Worm (Caenorhabditis elegans) whole organism, L4 larva: ENCODE measurements around the gene klo-1.
A peak's percentile ranks its signal among the peaks of the same experiment; 100 is the strongest.

Experiments used
- D1046.2 ChIP-seq: fragments of 200-800 bp; sonication (Bioruptor generic); IDR thresholded peaks from 2 replicates; pipeline ENCODE4 v1.3.6; 2022; ENCODE audit warnings: missing genetic modification characterization, missing compliant biosample characterization
- T20F7.1 ChIP-seq: fragments of 200-800 bp; sonication (Bioruptor generic); optimal IDR thresholded peaks from 2 replicates; lab custom pipeline; 2018; ENCODE audit warnings: mild to moderate bottlenecking, missing genetic modification characterization, missing compliant biosample characterization
- ZK546.5 ChIP-seq, 2 experiments: sonication (generic microtip); optimal IDR thresholded peaks; 2 replicates each; lab custom pipeline; 2017; ENCODE audit warnings: missing biosample characterization in 2 of 2, missing genetic modification characterization in 2 of 2
- aha-1 ChIP-seq: fragments of 150-350 bp; peaks from one replicate; lab custom pipeline; 2014; ENCODE audit warnings: missing biosample characterization, missing genetic modification characterization
- ceh-44 ChIP-seq: fragments of 200-800 bp; sonication (Bioruptor generic); IDR thresholded peaks from 2 replicates; pipeline ENCODE4 v1.3.6; 2022; ENCODE audit warnings: missing genetic modification reagents, missing genetic modification characterization, missing compliant biosample characterization
- daf-12 ChIP-seq: fragments of 150-350 bp; optimal IDR thresholded peaks from 2 replicates; lab custom pipeline; 2014; ENCODE audit warnings: missing biosample characterization, missing genetic modification reagents, missing genetic modification characterization
- daf-16 ChIP-seq, 3 experiments: sonication (generic microtip); optimal IDR thresholded peaks; 2 replicates each; lab custom pipeline; 2016 to 2017; ENCODE audit warnings: missing genetic modification characterization in 3 of 3, missing genetic modification reagents in 3 of 3, mild to moderate bottlenecking in 2 of 3, missing compliant biosample characterization in 2 of 3, missing biosample characterization in 1 of 3, moderate library complexity in 1 of 3
- dmd-6 ChIP-seq: fragments of 200-800 bp; sonication (Bioruptor generic); IDR thresholded peaks from 2 replicates; pipeline ENCODE4 v1.3.6; 2022; ENCODE audit warnings: missing genetic modification reagents, missing genetic modification characterization, missing compliant biosample characterization
- dmd-8 ChIP-seq: fragments of 200-800 bp; sonication (Bioruptor generic); IDR thresholded peaks from 2 replicates; pipeline ENCODE4 v1.3.6; 2022; ENCODE audit warnings: missing genetic modification characterization, missing compliant biosample characterization
- dve-1 ChIP-seq: sonication (generic microtip); optimal IDR thresholded peaks from 2 replicates; lab custom pipeline; 2017; ENCODE audit warnings: antibody characterized with exemption, mild to moderate bottlenecking, missing genetic modification characterization, missing compliant biosample characterization; ENCODE audit not compliant: insufficient read depth
- egl-43 ChIP-seq: fragments of 200-800 bp; sonication (Bioruptor generic); IDR thresholded peaks from 2 replicates; pipeline ENCODE4 v1.3.6; 2022; ENCODE audit warnings: missing genetic modification reagents, missing genetic modification characterization, missing compliant biosample characterization
- fkh-10 ChIP-seq: fragments of 150-350 bp; optimal IDR thresholded peaks from 2 replicates; lab custom pipeline; 2014; ENCODE audit warnings: missing biosample characterization, missing genetic modification reagents, missing genetic modification characterization
- hlh-11 ChIP-seq: fragments of 200-800 bp; sonication (Bioruptor generic); optimal IDR thresholded peaks from 2 replicates; lab custom pipeline; 2018; ENCODE audit warnings: mild to moderate bottlenecking, missing genetic modification characterization, missing compliant biosample characterization
- lin-15B ChIP-seq: fragments of 150-350 bp; sonication (generic microtip); optimal IDR thresholded peaks from 3 replicates; lab custom pipeline; 2014; ENCODE audit warnings: missing biosample characterization, missing genetic modification characterization
- lin-38 ChIP-seq: fragments of 200-800 bp; sonication (Bioruptor generic); IDR thresholded peaks from 2 replicates; pipeline ENCODE4 v1.3.6; 2022; ENCODE audit warnings: missing genetic modification reagents, missing genetic modification characterization, missing compliant biosample characterization
- lsy-2 ChIP-seq, 2 experiments: fragments of 150-350 bp in 1 of 2; sonication (generic microtip) in 1 of 2; optimal IDR thresholded peaks; 2 replicates each; lab custom pipeline; 2014 to 2017; ENCODE audit warnings: missing biosample characterization in 2 of 2, missing genetic modification characterization in 2 of 2
- mdl-1 ChIP-seq, 2 experiments: fragments of 150-350 bp in 1 of 2; sonication (generic microtip) in 1 of 2; optimal IDR thresholded peaks; 2 replicates each; lab custom pipeline; 2014 to 2017; ENCODE audit warnings: missing biosample characterization in 2 of 2, missing genetic modification characterization in 2 of 2
- mdt-29 ChIP-seq: fragments of 200-800 bp; sonication (Bioruptor generic); IDR thresholded peaks from 2 replicates; pipeline ENCODE4 v1.3.6; 2022; ENCODE audit warnings: missing genetic modification reagents, missing genetic modification characterization, missing compliant biosample characterization
- mes-2 ChIP-seq: sonication (generic microtip); optimal IDR thresholded peaks from 2 replicates; lab custom pipeline; 2016; ENCODE audit warnings: missing genotype, mild to moderate bottlenecking, missing genetic modification characterization, missing compliant biosample characterization; ENCODE audit not compliant: poor library complexity, severe bottlenecking
- mxl-3 ChIP-seq: fragments of 200-800 bp; sonication (Bioruptor generic); optimal IDR thresholded peaks from 2 replicates; lab custom pipeline; 2018; ENCODE audit warnings: mild to moderate bottlenecking, missing genetic modification characterization, missing compliant biosample characterization
- nhr-28 ChIP-seq: fragments of 150-350 bp; optimal IDR thresholded peaks from 2 replicates; lab custom pipeline; 2014; ENCODE audit warnings: missing biosample characterization, missing genetic modification characterization
- pqm-1 ChIP-seq: sonication (generic microtip); optimal IDR thresholded peaks from 2 replicates; lab custom pipeline; 2017; ENCODE audit warnings: missing biosample characterization, missing genetic modification characterization
- set-16 ChIP-seq: fragments of 200-800 bp; sonication (Bioruptor generic); IDR thresholded peaks from 2 replicates; pipeline ENCODE4 v1.3.6; 2022; ENCODE audit warnings: missing genetic modification reagents, missing genetic modification characterization, missing compliant biosample characterization
- skn-1 ChIP-seq: fragments of 150-350 bp; optimal IDR thresholded peaks from 2 replicates; lab custom pipeline; 2014; ENCODE audit warnings: missing biosample characterization, missing genetic modification characterization
- snpc-1.2 ChIP-seq: fragments of 200-800 bp; sonication (Bioruptor generic); IDR thresholded peaks from 2 replicates; pipeline ENCODE4 v1.3.6; 2022; ENCODE audit warnings: missing genetic modification reagents, missing genetic modification characterization, missing compliant biosample characterization
- snpc-4 ChIP-seq: fragments of 150-350 bp; optimal IDR thresholded peaks from 2 replicates; lab custom pipeline; 2014; ENCODE audit warnings: missing biosample characterization, missing genetic modification characterization
- tag-97 ChIP-seq: fragments of 200-800 bp; sonication (Bioruptor generic); IDR thresholded peaks from 2 replicates; pipeline ENCODE4 v1.3.6; 2022; ENCODE audit warnings: missing genetic modification characterization, missing compliant biosample characterization
- tra-1 ChIP-seq: fragments of 200-800 bp; sonication (Bioruptor generic); IDR thresholded peaks from 2 replicates; pipeline ENCODE4 v1.3.6; 2022; ENCODE audit warnings: missing genetic modification reagents, missing genetic modification characterization, missing compliant biosample characterization
- unc-130 ChIP-seq: sonication (generic microtip); optimal IDR thresholded peaks from 2 replicates; lab custom pipeline; 2016; ENCODE audit warnings: missing genetic modification reagents, missing genetic modification characterization, missing compliant biosample characterization
- unc-62 ChIP-seq, 3 experiments: fragments of 150-350 bp in 1 of 3; sonication (generic microtip); optimal IDR thresholded peaks in 2 of 3; peaks in 1 of 3; 1 replicate in 1 of 3; 2 replicates in 2 of 3; lab custom pipeline; 2014 to 2017; ENCODE audit warnings: missing biosample characterization in 3 of 3, missing genetic modification characterization in 3 of 3, missing genetic modification reagents in 3 of 3, missing genotype in 1 of 3
- vab-7 ChIP-seq: fragments of 200-800 bp; sonication (Bioruptor generic); IDR thresholded peaks from 2 replicates; pipeline ENCODE4 v1.3.6; 2022; ENCODE audit warnings: missing genetic modification reagents, missing genetic modification characterization, missing compliant biosample characterization
- zip-11 ChIP-seq: fragments of 200-800 bp; sonication (Bioruptor generic); IDR thresholded peaks from 2 replicates; pipeline ENCODE4 v1.3.6; 2022; ENCODE audit warnings: missing genetic modification characterization, missing compliant biosample characterization
- zip-2 ChIP-seq: fragments of 150-350 bp; optimal IDR thresholded peaks from 2 replicates; lab custom pipeline; 2014; ENCODE audit warnings: missing biosample characterization, missing genetic modification characterization

Gene klo-1

DNA sequence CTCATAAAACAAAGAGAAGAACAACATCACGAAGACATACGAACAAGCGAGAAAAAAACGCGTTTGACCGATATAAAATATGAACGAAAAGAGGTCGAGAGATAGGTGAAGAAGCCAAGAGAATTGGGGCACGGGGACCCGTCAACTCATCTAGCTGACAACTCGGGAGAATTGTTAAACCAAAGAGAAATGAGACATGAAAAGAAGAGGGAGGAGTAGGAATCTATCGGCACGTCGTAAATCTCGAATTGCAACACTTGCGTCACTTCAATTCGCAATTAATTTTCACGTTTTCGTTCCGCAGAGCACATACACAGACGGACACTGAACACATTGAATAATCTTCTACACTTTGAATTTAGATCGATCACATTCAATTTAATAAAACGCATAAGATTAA, 24.5 kb downstream of the klo-1 start:
- TF ChIP-seq fkh-10 (GFP tag; lab: Kevin White, UChicago): no peak
- peak in 1 of 2 experiments; percentile 7 for TF ChIP-seq unc-62 (GFP tag; optimal IDR thresholded peaks at IDR 0.05 in 1 of 2; lab: Kevin White, UChicago)
- TF ChIP-seq unc-62 (tag; optimal IDR thresholded peaks at IDR 0.05; lab: Kevin White, UChicago): no peak
- no peak for TF ChIP-seq mes-2 (tag; lab: Kevin White, UChicago)
- no peak for TF ChIP-seq ceh-44 (GFP tag; lab: Robert Waterston, UW)
- no peak for TF ChIP-seq lin-38 (GFP tag; lab: Robert Waterston, UW)

DNA sequence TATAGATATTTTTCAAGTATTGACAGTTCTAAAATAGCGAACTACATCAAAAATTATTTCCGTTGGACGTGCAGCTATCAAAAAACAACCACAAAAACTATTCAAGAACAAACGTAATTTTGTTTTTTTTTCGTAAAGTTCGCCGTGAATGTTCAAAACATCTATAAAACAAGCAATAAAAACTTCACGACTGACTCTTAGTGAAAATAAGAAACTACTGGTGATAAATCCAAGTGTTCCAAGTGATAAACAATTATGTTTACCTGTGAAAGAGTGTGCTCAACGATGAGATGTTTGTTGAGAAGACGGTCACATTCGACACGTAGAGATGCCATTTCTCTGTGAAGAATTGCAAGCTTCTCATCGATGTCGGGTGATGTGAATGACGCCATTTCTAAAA, 25.2 kb downstream of the klo-1 start, which contains the start of gene C50F7.6:
Gene C50F7.6 (minus strand): TSS at position 394 of the 400 bp plus-strand sequence.
- TF ChIP-seq vab-7 (GFP tag; lab: Robert Waterston, UW): no peak
- TF ChIP-seq daf-16 (GFP tag; optimal IDR thresholded peaks at IDR 0.05; lab: Kevin White, UChicago): peak in 1 of 2 experiments; percentile 78
- no peak for TF ChIP-seq daf-16 (tag; optimal IDR thresholded peaks at IDR 0.05; lab: Kevin White, UChicago)
- no peak for TF ChIP-seq lsy-2 (tag; optimal IDR thresholded peaks at IDR 0.05; lab: Kevin White, UChicago)
- TF ChIP-seq, all 104 proteins: peak for 1

DNA sequence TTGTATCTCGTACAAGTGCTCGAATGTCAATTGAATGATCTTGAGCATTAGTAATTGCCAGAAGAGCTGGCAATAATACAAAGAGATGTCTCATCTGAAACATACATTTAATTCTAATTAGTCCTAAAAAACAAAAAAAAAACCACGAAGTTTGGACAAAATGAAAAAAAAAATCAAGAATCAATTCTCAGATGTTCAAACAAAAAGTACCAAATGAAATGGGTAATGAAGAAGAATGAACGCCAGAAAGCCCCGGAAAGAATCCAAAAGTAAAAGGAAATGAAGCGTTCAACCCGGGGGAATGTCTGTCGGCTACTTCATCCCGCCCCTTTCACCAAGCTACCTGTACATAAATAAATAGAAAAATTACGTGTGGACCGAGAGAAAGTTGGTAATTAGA, 30.1 kb downstream of the klo-1 start, which contains the start of gene F33D4.6:
Gene F33D4.6 (minus strand): TSS at position 101 of the 400 bp plus-strand sequence.
- TF ChIP-seq dmd-6 (GFP tag; lab: Robert Waterston, UW): no peak
- no peak for TF ChIP-seq set-16
- no peak for TF ChIP-seq dmd-8
- TF ChIP-seq mxl-3 (GFP tag; lab: Kevin White, UChicago): no peak
- TF ChIP-seq T20F7.1 (GFP tag; lab: Kevin White, UChicago): no peak
- TF ChIP-seq lin-15B: no peak
- TF ChIP-seq zip-11 (GFP tag; lab: Robert Waterston, UW): no peak
- no peak for TF ChIP-seq unc-130 (GFP tag; lab: Kevin White, UChicago)
- no peak for TF ChIP-seq mdt-29 (GFP tag; lab: Robert Waterston, UW)
- no peak for TF ChIP-seq snpc-1.2 (GFP tag; lab: Robert Waterston, UW)
- no peak for TF ChIP-seq snpc-4
- TF ChIP-seq zip-2 (tag; lab: Kevin White, UChicago): no peak
- TF ChIP-seq mdl-1 (tag; optimal IDR thresholded peaks at IDR 0.05; lab: Kevin White, UChicago): no peak
- TF ChIP-seq skn-1 (tag; lab: Kevin White, UChicago): no peak

DNA sequence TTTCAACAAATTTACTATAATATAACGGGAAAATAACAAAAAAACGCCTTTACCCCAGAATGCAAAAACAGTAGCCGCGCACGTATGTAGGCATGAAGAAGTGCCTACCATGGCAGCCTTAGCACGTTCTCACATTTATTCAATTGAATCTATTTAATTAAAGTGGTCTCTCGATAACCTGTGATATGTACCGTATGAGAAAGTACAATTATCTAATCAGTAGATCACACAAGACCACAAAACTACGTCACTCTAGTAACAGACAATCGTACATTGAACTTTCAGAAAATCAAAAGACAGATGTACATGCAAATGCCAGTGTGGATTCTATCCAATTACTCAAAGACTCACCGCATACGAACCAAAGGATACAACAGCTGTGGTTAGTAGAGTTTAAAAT, 35.8 kb downstream of the klo-1 start:
- no peak for TF ChIP-seq dmd-8
- TF ChIP-seq skn-1 (tag; lab: Kevin White, UChicago): no peak
- no peak for TF ChIP-seq egl-43 (GFP tag; lab: Robert Waterston, UW)
- peak; percentile 3 for TF ChIP-seq nhr-28 (tag; lab: Kevin White, UChicago)
- no peak for TF ChIP-seq zip-11 (GFP tag; lab: Robert Waterston, UW)
- peak; percentile 39 for TF ChIP-seq dve-1 (tag; lab: Kevin White, UChicago)
- TF ChIP-seq daf-16 (GFP tag; optimal IDR thresholded peaks at IDR 0.05; lab: Kevin White, UChicago): no peak
- peak; percentile 13 for TF ChIP-seq daf-16 (tag; optimal IDR thresholded peaks at IDR 0.05; lab: Kevin White, UChicago)
- TF ChIP-seq pqm-1 (tag; lab: Kevin White, UChicago): peak; percentile 3
- peak; percentile 6 for TF ChIP-seq hlh-11 (tag; lab: Kevin White, UChicago)
- no peak for TF ChIP-seq unc-62 (GFP tag; optimal IDR thresholded peaks at IDR 0.05 in 1 of 2; lab: Kevin White, UChicago)
- no peak for TF ChIP-seq unc-62 (tag; optimal IDR thresholded peaks at IDR 0.05; lab: Kevin White, UChicago)
- TF ChIP-seq ZK546.5 (tag; optimal IDR thresholded peaks at IDR 0.05; lab: Kevin White, UChicago): no peak
- no peak for TF ChIP-seq D1046.2 (GFP tag; lab: Robert Waterston, UW)
- no peak for TF ChIP-seq tag-97 (GFP tag; lab: Robert Waterston, UW)
- no peak for TF ChIP-seq daf-12 (tag; lab: Kevin White, UChicago)
- peak; percentile 93 for TF ChIP-seq aha-1 (tag; lab: Kevin White, UChicago)
- TF ChIP-seq tra-1 (GFP tag; lab: Robert Waterston, UW): no peak
